Worm (Caenorhabditis elegans) whole organism, early embryonic: ENCODE results near the gene C13B9.2.
A peak's percentile ranks its signal among the peaks of the same experiment; 100 is the strongest.

Source experiments
- B0310.2 ChIP-seq: sonication (generic microtip); optimal IDR thresholded peaks from 2 replicates; lab custom pipeline; 2016; ENCODE audit warnings: mild to moderate bottlenecking, missing genetic modification characterization, missing compliant biosample characterization
- F13C5.2 ChIP-seq: sonication (generic microtip); optimal IDR thresholded peaks from 2 replicates; lab custom pipeline; 2017; ENCODE audit warnings: mild to moderate bottlenecking, missing genetic modification characterization, inconsistent platforms, missing compliant biosample characterization
- aly-1 ChIP-seq: sonication (generic microtip); optimal IDR thresholded peaks from 2 replicates; lab custom pipeline; 2016; ENCODE audit warnings: missing genetic modification characterization, missing compliant biosample characterization
- ceh-36 ChIP-seq: sonication (generic microtip); optimal IDR thresholded peaks from 2 replicates; lab custom pipeline; 2016; ENCODE audit warnings: missing genetic modification characterization, inconsistent platforms, missing compliant biosample characterization
- ets-7 ChIP-seq: sonication (generic microtip); optimal IDR thresholded peaks from 2 replicates; lab custom pipeline; 2016; ENCODE audit warnings: missing genotype, missing genetic modification characterization, missing compliant biosample characterization
- flt-1 ChIP-seq: fragments of 200-800 bp; sonication (Bioruptor generic); IDR thresholded peaks from 2 replicates; pipeline ENCODE4 v1.3.6; 2022; ENCODE audit warnings: missing genetic modification characterization, missing compliant biosample characterization
- hmbx-1 ChIP-seq: sonication (generic microtip); optimal IDR thresholded peaks from 2 replicates; lab custom pipeline; 2016; ENCODE audit warnings: mild to moderate bottlenecking, missing genetic modification characterization, missing compliant biosample characterization
- hnd-1 ChIP-seq: sonication (generic microtip); optimal IDR thresholded peaks from 2 replicates; lab custom pipeline; 2016; ENCODE audit warnings: missing genetic modification characterization, missing compliant biosample characterization
- pes-1 ChIP-seq: fragments of 200-800 bp; sonication (Bioruptor generic); IDR thresholded peaks from 2 replicates; pipeline ENCODE4 v1.3.6; 2022; ENCODE audit warnings: missing genetic modification reagents, missing genetic modification characterization, missing compliant biosample characterization
- scrt-1 ChIP-seq: fragments of 200-800 bp; sonication (Bioruptor generic); IDR thresholded peaks from 2 replicates; pipeline ENCODE4 v1.3.6; 2022; ENCODE audit warnings: missing genetic modification characterization, missing compliant biosample characterization
- sea-1 ChIP-seq: fragments of 200-800 bp; sonication (Bioruptor generic); conservative IDR thresholded peaks from 2 replicates; pipeline ENCODE4 v1.3.6; 2022; ENCODE audit warnings: missing genetic modification characterization, missing compliant biosample characterization
- tbx-11 ChIP-seq: fragments of 200-800 bp; sonication (Bioruptor generic); IDR thresholded peaks from 2 replicates; pipeline ENCODE4 v1.3.6; 2022; ENCODE audit warnings: missing genetic modification characterization, missing compliant biosample characterization
- tbx-37 ChIP-seq: fragments of 200-800 bp; sonication (Bioruptor generic); conservative IDR thresholded peaks from 2 replicates; pipeline ENCODE4 v1.3.6; 2022; ENCODE audit warnings: missing genetic modification reagents, missing genetic modification characterization, missing compliant biosample characterization
- tra-4 ChIP-seq: sonication (generic microtip); optimal IDR thresholded peaks from 2 replicates; lab custom pipeline; 2017; ENCODE audit warnings: missing genetic modification characterization, missing compliant biosample characterization

The C13B9.2 gene

DNA sequence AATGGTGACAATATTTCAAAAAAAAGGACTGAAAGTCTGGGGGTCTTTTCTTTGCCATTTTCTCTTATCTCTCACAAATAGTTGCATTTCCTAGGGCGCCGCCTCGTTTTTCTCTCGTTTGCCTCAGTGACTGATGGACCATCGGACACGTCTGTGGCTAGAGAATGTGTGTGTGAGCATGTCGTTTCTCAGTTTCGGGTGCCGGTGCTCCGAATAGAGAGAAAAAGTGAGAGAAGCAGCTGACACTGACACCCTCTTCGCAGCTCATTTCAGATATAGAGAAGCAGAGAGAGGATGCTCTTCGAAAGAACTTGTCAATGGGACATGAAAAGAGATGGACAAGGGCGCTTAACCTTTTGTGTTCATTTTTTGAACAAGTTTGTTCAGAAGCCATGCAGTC lies 35.8 kb downstream of the C13B9.2 start:
- no peak for TF ChIP-seq scrt-1 (GFP tag; lab: Robert Waterston, UW)
- TF ChIP-seq tbx-37 (GFP tag; lab: Robert Waterston, UW) = no peak
- TF ChIP-seq F13C5.2 (tag; lab: Kevin White, UChicago) = no peak
- TF ChIP-seq tra-4 (tag; lab: Kevin White, UChicago) = no peak
- no peak for TF ChIP-seq pes-1 (GFP tag; lab: Robert Waterston, UW)
- TF ChIP-seq hmbx-1 = no peak
- no peak for TF ChIP-seq aly-1 (tag; lab: Kevin White, UChicago)

DNA sequence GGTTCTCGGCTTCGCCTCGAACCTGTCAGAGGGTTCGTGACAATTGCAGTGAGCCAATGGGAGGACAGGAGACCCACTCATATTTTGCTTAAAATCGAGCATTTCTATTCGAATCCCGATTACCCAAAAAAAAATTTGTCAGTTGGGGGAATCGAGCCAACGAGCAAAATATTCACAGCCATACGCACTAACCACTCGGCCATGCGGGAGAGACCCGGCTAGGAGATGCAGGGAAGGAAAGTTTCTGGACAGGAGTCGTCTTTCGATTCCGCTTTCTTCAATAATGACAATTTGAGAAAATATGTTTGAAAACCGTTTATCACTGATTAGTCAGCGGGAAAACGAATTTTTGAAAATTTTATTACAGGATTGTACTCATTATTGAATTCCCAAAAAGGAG lies 41.6 kb downstream of the C13B9.2 start:
- TF ChIP-seq tbx-11 (GFP tag; lab: Robert Waterston, UW) = peak; percentile 80
- TF ChIP-seq sea-1 (GFP tag; lab: Robert Waterston, UW) = peak; percentile 86
- peak; percentile 84 for TF ChIP-seq pes-1 (GFP tag; lab: Robert Waterston, UW)
- TF ChIP-seq flt-1 (GFP tag; lab: Robert Waterston, UW) = peak; percentile 74
- peak; percentile 73 for TF ChIP-seq scrt-1 (GFP tag; lab: Robert Waterston, UW)
- peak; percentile 75 for TF ChIP-seq tbx-37 (GFP tag; lab: Robert Waterston, UW)

DNA sequence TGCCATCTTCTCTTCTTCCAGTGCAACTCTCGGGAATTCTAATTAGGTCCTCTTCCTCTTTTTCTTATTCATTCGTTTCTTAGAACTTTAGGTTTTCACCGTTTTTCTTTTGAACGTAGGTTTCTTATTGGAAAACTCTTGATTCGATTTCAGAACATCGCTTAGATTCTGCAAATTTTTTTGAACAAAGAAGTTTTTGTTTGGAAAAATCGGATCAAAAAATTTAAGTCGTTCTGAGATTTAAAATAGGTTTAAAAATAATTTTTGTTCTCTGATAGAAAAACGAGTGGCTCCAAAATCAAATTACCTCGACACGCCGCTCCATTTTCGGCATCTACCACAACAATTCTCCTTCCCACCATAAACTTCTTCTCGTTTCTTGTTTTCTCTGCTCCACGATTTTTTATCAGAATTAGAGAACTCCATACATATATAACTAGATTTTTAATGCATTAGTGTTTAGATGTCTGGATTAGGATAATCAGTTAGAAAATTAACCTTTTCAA lies 50.7 kb downstream of the C13B9.2 start:
- no peak for TF ChIP-seq scrt-1 (GFP tag; lab: Robert Waterston, UW)
- TF ChIP-seq ets-7 (tag; lab: Kevin White, UChicago) = no peak
- no peak for TF ChIP-seq ceh-36 (tag; lab: Kevin White, UChicago)
- TF ChIP-seq hmbx-1 = no peak
- TF ChIP-seq B0310.2 (tag; lab: Kevin White, UChicago) = no peak
- TF ChIP-seq hnd-1 = no peak
